Fruit fly (Drosophila melanogaster): Measurements from ENCODE around the gene CG8765.

DNA sequence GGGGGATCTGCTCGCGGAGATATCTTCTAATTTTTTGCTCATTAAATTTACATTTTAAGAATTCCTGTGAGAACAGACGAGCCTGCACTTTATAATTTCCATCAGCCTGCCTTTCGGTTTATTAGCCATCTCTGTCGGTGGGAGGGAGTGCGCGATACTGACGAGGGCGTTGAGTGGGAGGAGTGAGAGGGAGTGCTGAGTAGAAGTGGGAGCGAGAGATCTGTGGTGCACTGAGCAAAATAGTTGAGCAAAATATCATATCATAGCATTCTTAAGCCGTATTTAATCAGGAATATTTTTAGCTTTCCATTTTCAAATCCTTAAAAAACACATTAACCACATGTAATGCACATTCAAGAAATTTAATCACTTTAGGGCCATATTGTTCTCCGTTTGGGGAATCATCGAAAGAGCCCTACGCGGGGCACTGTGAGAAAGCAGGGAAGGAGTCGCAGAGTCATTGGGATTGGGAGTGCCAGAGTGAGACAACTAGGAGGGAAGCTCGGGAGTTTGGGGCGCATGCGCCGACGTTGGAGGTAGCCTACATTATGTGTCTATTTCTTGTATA, 22.0 kb downstream of the CG8765 start:
- no peak for TF ChIP-seq CTCF (optimal IDR thresholded peaks at IDR 0.05)
- TF ChIP-seq CG8478 (optimal IDR thresholded peaks at IDR 0.05) = no peak

Data from S2 (cell line).